Worm (Caenorhabditis elegans): Measurements from ENCODE around the gene ssp-35.

ce11 chrV:12281508-12281907, 17.9 kb upstream of the ssp-35 start:
- TF ChIP-seq unc-62 (GFP tag; optimal IDR thresholded peaks at IDR 0.05) (no peak), rec-8 (tag; optimal IDR thresholded peaks at IDR 0.05) (no peak), dox-1 (GFP tag; IDR thresholded peaks at IDR 0.05) (no peak), lin-54 (GFP tag; optimal IDR thresholded peaks at IDR 0.05) (no peak), snpc-4 (GFP tag; optimal IDR thresholded peaks at IDR 0.05) (no peak), snpc-4 (tag; optimal IDR thresholded peaks at IDR 0.05) (no peak), F33H1.4 (GFP tag; IDR thresholded peaks at IDR 0.05) (no peak), efl-1 (GFP tag; optimal IDR thresholded peaks at IDR 0.05) (no peak), nhr-27 (tag; optimal IDR thresholded peaks at IDR 0.05) (no peak), dpl-1 (GFP tag; optimal IDR thresholded peaks at IDR 0.05) (no peak), ama-1 (optimal IDR thresholded peaks at IDR 0.05) (no peak), ama-1 (GFP tag; optimal IDR thresholded peaks at IDR 0.05) (no peak), Y79H2A.3 (GFP tag; conservative IDR thresholded peaks at IDR 0.05) (no peak), ztf-22 (GFP tag; optimal IDR thresholded peaks at IDR 0.05) (no peak), egl-18 (GFP tag; IDR thresholded peaks at IDR 0.05) (no peak), F39B2.1 (GFP tag; IDR thresholded peaks at IDR 0.05) (no peak)
